Fruit fly (Drosophila melanogaster): ENCODE results near the gene CG5003.
"Not testable (repeated sequence)": the region's sequence is repeated elsewhere in the genome, so short reads cannot be mapped to it uniquely, and the experiment has no call there.

CG5003 gene

DNA sequence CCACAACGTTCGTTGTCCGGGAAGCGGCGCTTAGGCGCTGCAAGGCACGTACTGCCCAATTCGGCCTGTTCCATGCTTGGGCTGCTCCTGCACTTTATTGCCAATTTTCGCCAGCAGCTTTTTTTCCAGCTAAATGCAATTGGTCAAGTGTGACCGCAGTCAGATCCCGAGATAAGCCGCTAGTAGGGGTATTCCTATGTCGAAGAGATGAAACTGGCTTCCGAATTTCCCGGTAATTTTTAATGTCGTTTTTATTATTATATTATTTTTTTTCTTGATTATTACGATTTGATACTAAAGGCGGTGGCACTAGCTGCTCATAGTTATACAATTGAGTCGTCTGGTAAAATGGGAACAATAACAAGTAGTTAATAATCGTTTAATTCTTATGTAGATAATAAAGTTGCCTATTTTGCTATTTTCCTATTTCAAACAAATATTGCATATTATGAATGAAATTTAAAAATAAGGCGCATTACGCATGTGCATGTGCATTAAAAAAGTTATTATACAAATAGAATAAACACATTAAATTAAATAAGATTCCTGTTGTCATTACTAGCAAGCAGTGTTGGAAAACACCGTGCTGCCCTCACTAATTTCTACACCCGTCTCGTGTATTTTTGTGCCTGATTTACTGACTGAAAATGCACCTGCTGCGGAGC is at the start of gene CG5003, which contains the start of gene mRpS22 (continued):
- TF ChIP-seq CG8119 (GFP tag; IDR thresholded peaks at IDR 0.05) (no peak), salr (GFP tag; optimal IDR thresholded peaks at IDR 0.05) (peak in 1 of 2 experiments; percentile 59), Sox14 (GFP tag; optimal IDR thresholded peaks at IDR 0.05) (peak; percentile 49), Met (GFP tag; optimal IDR thresholded peaks at IDR 0.05) (peak; percentile 60), Hr39 (GFP tag; optimal IDR thresholded peaks at IDR 0.05) (peak; percentile 54), Eip93F (GFP tag; optimal IDR thresholded peaks at IDR 0.05) (peak; percentile 6), CG4318 (GFP tag; optimal IDR thresholded peaks at IDR 0.05) (no peak), cyc (GFP tag; optimal IDR thresholded peaks at IDR 0.05) (peak; percentile 49), fkh (GFP tag; optimal IDR thresholded peaks at IDR 0.05) (peak; percentile 51)

- TF ChIP-seq topi (GFP tag; optimal IDR thresholded peaks at IDR 0.05); CG11762 (GFP tag; optimal IDR thresholded peaks at IDR 0.05; ENCODE audit: insufficient read depth); CG3032 (tag; optimal IDR thresholded peaks at IDR 0.05): not testable (repeated sequence)
Observed at dm6 chr3R:27963119-27963518, 46.8 kb upstream of the CG5003 start, which contains the start of the genes CG31131 and CG4849. Gene CG31131 (minus strand): TSS chr3R:27963219. Gene CG4849 (plus strand): TSS chr3R:27963415.

DNA sequence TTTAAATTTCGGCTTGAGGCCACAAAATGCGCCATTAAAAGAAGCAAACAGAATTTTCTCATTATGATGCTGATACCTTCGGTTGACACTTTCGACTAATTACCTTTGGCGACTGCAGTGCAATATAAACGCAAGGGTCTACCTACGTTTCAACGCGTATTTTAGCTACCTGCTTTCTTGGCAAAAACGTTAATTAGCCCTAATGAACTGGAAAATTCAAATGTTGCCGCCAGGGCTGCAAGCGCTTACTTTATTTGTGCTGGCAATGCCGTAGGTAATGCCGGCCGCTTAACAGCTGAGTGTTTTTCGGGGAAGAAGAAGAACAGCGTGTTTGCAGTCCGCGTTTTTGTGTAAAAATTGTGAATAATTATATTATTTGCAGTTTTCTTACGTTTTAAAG is 44.2 kb upstream of the CG5003 start, which contains the start of gene CG31253:
Gene CG31253, minus strand, starts transcription at position 101 of the 400 bp plus-strand sequence.
- TF ChIP-seq CG8119 (GFP tag; IDR thresholded peaks at IDR 0.05); pdm3 (GFP tag; optimal IDR thresholded peaks at IDR 0.05); Eip93F (GFP tag; optimal IDR thresholded peaks at IDR 0.05): not testable (repeated sequence)

- not testable (repeated sequence) for TF ChIP-seq CG11762 (GFP tag; optimal IDR thresholded peaks at IDR 0.05; ENCODE audit: insufficient read depth); Blimp-1 (GFP tag; optimal IDR thresholded peaks at IDR 0.05); ss (GFP tag; optimal IDR thresholded peaks at IDR 0.05)
Observed at dm6 chr3R:27959145-27959544, 42.8 kb upstream of the CG5003 start, which contains the start of the genes CG42487 and CG4884. Gene CG42487 (minus strand): TSS chr3R:27959245. Gene CG4884 (minus strand): TSS chr3R:27959245.

DNA sequence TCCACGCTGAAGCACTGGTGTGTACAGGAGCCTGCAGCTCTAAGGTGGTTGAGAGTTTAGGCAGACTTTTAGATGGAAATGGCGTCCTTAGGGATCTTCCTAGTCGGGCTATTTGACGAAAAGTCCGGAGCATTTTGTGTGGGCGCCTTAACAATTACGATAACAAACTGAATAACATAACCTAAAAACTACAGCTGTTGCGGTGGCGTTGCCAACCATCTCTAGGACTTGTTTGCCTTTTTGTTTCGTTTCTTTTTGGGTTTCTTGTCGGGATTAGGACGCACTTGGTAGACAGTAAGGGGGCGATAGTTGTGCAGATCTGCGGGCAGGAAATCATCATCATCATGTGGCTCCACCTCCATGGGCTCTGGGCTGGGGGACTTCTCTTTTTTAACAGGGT is 41.7 kb upstream of the CG5003 start:
- TF ChIP-seq dsx (GFP tag; optimal IDR thresholded peaks at IDR 0.05; ENCODE audit: poor library complexity, severe bottlenecking) (no peak), Ets21C (GFP tag; optimal IDR thresholded peaks at IDR 0.05) (no peak), CG6808 (GFP tag; optimal IDR thresholded peaks at IDR 0.05) (no peak), Sox14 (GFP tag; optimal IDR thresholded peaks at IDR 0.05) (no peak), topi (GFP tag; optimal IDR thresholded peaks at IDR 0.05) (no peak), CG3919 (GFP tag; optimal IDR thresholded peaks at IDR 0.05) (no peak), cyc (GFP tag; optimal IDR thresholded peaks at IDR 0.05) (no peak), Blimp-1 (GFP tag; optimal IDR thresholded peaks at IDR 0.05) (no peak), CG4318 (GFP tag; optimal IDR thresholded peaks at IDR 0.05) (no peak)

DNA sequence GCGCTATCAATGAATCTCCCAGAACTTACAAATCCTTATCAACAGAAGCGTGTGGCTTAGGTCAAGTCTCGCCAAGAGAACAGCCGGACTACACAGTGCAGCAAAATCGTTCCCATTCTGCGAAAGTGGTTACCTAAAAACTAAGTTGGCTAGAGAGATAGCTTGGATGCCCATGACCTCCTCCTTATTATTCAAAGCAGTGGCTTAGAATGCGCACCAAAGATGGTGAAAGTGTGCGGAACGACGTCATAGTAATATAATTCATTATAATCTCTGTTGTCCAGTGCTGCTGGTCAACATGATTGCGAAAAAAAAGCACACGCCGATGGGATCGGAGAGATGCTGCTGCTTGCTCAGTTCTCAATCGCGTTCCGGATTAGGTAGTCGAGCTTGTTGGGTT is 38.2 kb upstream of the CG5003 start, which contains the start of gene Nep7:
Gene Nep7, plus strand, starts transcription at position 385 of the 400 bp plus-strand sequence.
- TF ChIP-seq eg (GFP tag; IDR thresholded peaks at IDR 0.05) (peak; percentile 66), CG6163 (GFP tag; IDR thresholded peaks at IDR 0.05) (0 out of 3 replicates have a peak, but pooled peaks have one; percentile 23), CG8119 (GFP tag; IDR thresholded peaks at IDR 0.05) (peak; percentile 38; the same call in 2 of the 3 replicates), CG34406 (GFP tag; optimal IDR thresholded peaks at IDR 0.05) (no peak), Gug (GFP tag; IDR thresholded peaks at IDR 0.05) (peak; percentile 35; the same call in 1 of the 2 replicates), svp (GFP tag) (peak; percentile 82), CG15336 (GFP tag; IDR thresholded peaks at IDR 0.05) (peak; percentile 42; the same call in 1 of the 2 replicates), achi (GFP tag; optimal IDR thresholded peaks at IDR 0.05) (no peak), Eip75B (GFP tag; optimal IDR thresholded peaks at IDR 0.05) (no peak), CG11294 (GFP tag; IDR thresholded peaks at IDR 0.05) (peak; percentile 39; the same call in 1 of the 2 replicates), Eip78C (GFP tag) (peak; percentile 73)

Data from whole organism, prepupa.